Worm (Caenorhabditis elegans) whole organism, L3 larva: ENCODE measurements around the gene F49F1.9.

ENCODE experiments used
- ZK546.5 ChIP-seq: sonication (generic microtip); optimal IDR thresholded peaks from 2 replicates; lab custom pipeline; 2017; ENCODE audit warnings: missing biosample characterization, missing genetic modification characterization
- aly-2 ChIP-seq: fragments of 150-350 bp; optimal IDR thresholded peaks from 2 replicates; lab custom pipeline; 2014; ENCODE audit warnings: missing biosample characterization, missing genetic modification characterization
- ceh-16 ChIP-seq: sonication (generic microtip); optimal IDR thresholded peaks from 2 replicates; lab custom pipeline; 2017; ENCODE audit warnings: missing biosample characterization, missing genetic modification characterization
- ceh-28 ChIP-seq: fragments of 150-350 bp; optimal IDR thresholded peaks from 2 replicates; lab custom pipeline; 2014; ENCODE audit warnings: missing biosample characterization, missing genetic modification reagents, missing genetic modification characterization
- ceh-82 ChIP-seq: fragments of 150-350 bp; optimal IDR thresholded peaks from 2 replicates; lab custom pipeline; 2014; ENCODE audit warnings: missing biosample characterization, missing genetic modification characterization
- daf-12 ChIP-seq: fragments of 150-350 bp; optimal IDR thresholded peaks from 2 replicates; lab custom pipeline; 2014; ENCODE audit warnings: missing biosample characterization, missing genetic modification reagents, missing genetic modification characterization
- egl-27 ChIP-seq: sonication (generic microtip); optimal IDR thresholded peaks from 4 replicates; lab custom pipeline; 2017; ENCODE audit warnings: missing biosample characterization, missing genetic modification reagents, missing genetic modification characterization
- elt-1 ChIP-seq: fragments of 150-350 bp; optimal IDR thresholded peaks from 2 replicates; lab custom pipeline; 2014; ENCODE audit warnings: missing biosample characterization, missing genetic modification characterization
- elt-2 ChIP-seq: sonication (generic microtip); optimal IDR thresholded peaks from 2 replicates; lab custom pipeline; 2016; ENCODE audit warnings: missing genetic modification reagents, mild to moderate bottlenecking, missing genetic modification characterization, missing compliant biosample characterization
- eor-1 ChIP-seq, 2 experiments: fragments of 150-350 bp; optimal IDR thresholded peaks; 2 replicates each; lab custom pipeline; 2014 to 2018; ENCODE audit warnings: missing biosample characterization in 2 of 2, missing genetic modification characterization in 2 of 2
- fkh-2 ChIP-seq: fragments of 150-350 bp; optimal IDR thresholded peaks from 2 replicates; lab custom pipeline; 2014; ENCODE audit warnings: missing biosample characterization, missing genetic modification reagents, missing genetic modification characterization
- fos-1 ChIP-seq: fragments of 150-350 bp; optimal IDR thresholded peaks from 2 replicates; lab custom pipeline; 2014; ENCODE audit warnings: missing biosample characterization, missing genetic modification characterization
- hmg-11 ChIP-seq: sonication (generic microtip); optimal IDR thresholded peaks from 2 replicates; lab custom pipeline; 2016; ENCODE audit warnings: missing genetic modification characterization, missing compliant biosample characterization
- lin-15B ChIP-seq: fragments of 150-350 bp; optimal IDR thresholded peaks from 2 replicates; lab custom pipeline; 2014; ENCODE audit warnings: missing biosample characterization, missing genetic modification characterization
- lin-39 ChIP-seq: fragments of 150-350 bp; optimal IDR thresholded peaks from 2 replicates; lab custom pipeline; 2018; ENCODE audit warnings: missing biosample characterization, missing genetic modification reagents, missing genetic modification characterization
- mdl-1 ChIP-seq: fragments of 150-350 bp; optimal IDR thresholded peaks from 2 replicates; lab custom pipeline; 2014; ENCODE audit warnings: missing biosample characterization, missing genetic modification characterization
- mml-1 ChIP-seq: fragments of 150-350 bp; sonication (generic microtip); optimal IDR thresholded peaks from 3 replicates; lab custom pipeline; 2014; ENCODE audit warnings: missing biosample characterization, missing genetic modification characterization
- nfya-1 ChIP-seq: sonication (generic microtip); optimal IDR thresholded peaks from 2 replicates; lab custom pipeline; 2017; ENCODE audit warnings: missing genetic modification characterization, mild to moderate bottlenecking, missing compliant biosample characterization, antibody characterized with exemption, moderate library complexity; ENCODE audit not compliant: insufficient read depth
- nhr-23 ChIP-seq: fragments of 150-350 bp; optimal IDR thresholded peaks from 2 replicates; lab custom pipeline; 2014; ENCODE audit warnings: missing biosample characterization, missing genetic modification reagents, missing genetic modification characterization
- nhr-25 ChIP-seq: sonication (generic microtip); optimal IDR thresholded peaks from 2 replicates; lab custom pipeline; 2017; ENCODE audit warnings: missing biosample characterization, missing genetic modification characterization
- nhr-28 ChIP-seq: fragments of 150-350 bp; optimal IDR thresholded peaks from 2 replicates; lab custom pipeline; 2014; ENCODE audit warnings: missing biosample characterization, missing genetic modification characterization
- nhr-43 ChIP-seq: sonication (generic microtip); optimal IDR thresholded peaks from 2 replicates; lab custom pipeline; 2016; ENCODE audit warnings: mild to moderate bottlenecking, missing genetic modification characterization, missing compliant biosample characterization; ENCODE audit not compliant: poor library complexity, severe bottlenecking
- nhr-76 ChIP-seq: fragments of 150-350 bp; sonication (generic microtip); optimal IDR thresholded peaks from 5 replicates; lab custom pipeline; 2014; ENCODE audit warnings: missing biosample characterization, missing genetic modification characterization
- pha-4 ChIP-seq: fragments of 150-350 bp; optimal IDR thresholded peaks from 2 replicates; lab custom pipeline; 2014; ENCODE audit warnings: missing biosample characterization, missing genetic modification reagents, missing genetic modification characterization
- pqm-1 ChIP-seq: fragments of 150-350 bp; optimal IDR thresholded peaks from 2 replicates; lab custom pipeline; 2017; ENCODE audit warnings: missing biosample characterization, missing genetic modification characterization, inconsistent platforms
- sea-2 ChIP-seq: fragments of 150-350 bp; sonication (generic microtip); optimal IDR thresholded peaks from 4 replicates; lab custom pipeline; 2014; ENCODE audit warnings: missing biosample characterization, missing genetic modification reagents, missing genetic modification characterization
- skn-1 ChIP-seq: fragments of 150-350 bp; optimal IDR thresholded peaks from 2 replicates; lab custom pipeline; 2014; ENCODE audit warnings: missing biosample characterization, missing genetic modification characterization
- snpc-4 ChIP-seq: fragments of 150-350 bp; optimal IDR thresholded peaks from 2 replicates; lab custom pipeline; 2014; ENCODE audit warnings: missing biosample characterization, missing genetic modification characterization
- tbx-2 ChIP-seq: sonication (generic microtip); optimal IDR thresholded peaks from 2 replicates; lab custom pipeline; 2016; ENCODE audit warnings: mild to moderate bottlenecking, missing genetic modification characterization, missing compliant biosample characterization
- unc-62 ChIP-seq: fragments of 150-350 bp; sonication (generic microtip); optimal IDR thresholded peaks from 4 replicates; lab custom pipeline; 2014; ENCODE audit warnings: missing biosample characterization, missing genetic modification reagents, missing genetic modification characterization
- ztf-11 ChIP-seq: fragments of 150-350 bp; optimal IDR thresholded peaks from 2 replicates; lab custom pipeline; 2014; ENCODE audit warnings: missing biosample characterization, missing genetic modification characterization

The F49F1.9 gene

DNA sequence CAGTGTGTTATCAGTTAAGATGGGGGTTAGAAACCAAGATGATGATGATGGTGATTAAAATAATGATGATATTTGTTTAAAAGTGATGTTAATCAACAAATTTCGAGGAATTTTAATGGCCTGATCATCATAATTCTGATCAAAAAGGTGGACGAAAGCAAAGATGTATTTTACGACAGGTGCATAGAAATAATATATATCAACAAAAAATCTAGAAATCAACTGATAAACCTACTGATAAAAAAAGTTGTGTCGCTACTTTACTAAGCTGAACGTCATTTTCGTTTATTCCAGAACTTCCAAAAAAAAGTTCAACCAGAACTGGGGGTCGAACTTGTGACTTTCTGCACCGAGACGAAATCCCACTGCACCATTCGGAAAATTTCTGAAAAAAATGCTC, 14.3 kb downstream of the F49F1.9 start, which contains the start of gene mul-1:
Gene mul-1 (minus strand): TSS at position 84 of the 400 bp plus-strand sequence.
- peak; percentile 69 for TF ChIP-seq elt-2 (tag; lab: Kevin White, UChicago)
- TF ChIP-seq aly-2 = no peak
- TF ChIP-seq unc-62 = no peak
- no peak for TF ChIP-seq skn-1 (tag; lab: Kevin White, UChicago)
- no peak for TF ChIP-seq fos-1 (tag; lab: Kevin White, UChicago)

- TF ChIP-seq pha-4 (tag; lab: Kevin White, UChicago) (no peak), elt-2 (tag; lab: Kevin White, UChicago) (peak; percentile 77), pqm-1 (tag; lab: Kevin White, UChicago) (peak; percentile 31), ZK546.5 (no peak)
Observed at ce11 chrIV:4121055-4121454, 16.3 kb downstream of the F49F1.9 start.

DNA sequence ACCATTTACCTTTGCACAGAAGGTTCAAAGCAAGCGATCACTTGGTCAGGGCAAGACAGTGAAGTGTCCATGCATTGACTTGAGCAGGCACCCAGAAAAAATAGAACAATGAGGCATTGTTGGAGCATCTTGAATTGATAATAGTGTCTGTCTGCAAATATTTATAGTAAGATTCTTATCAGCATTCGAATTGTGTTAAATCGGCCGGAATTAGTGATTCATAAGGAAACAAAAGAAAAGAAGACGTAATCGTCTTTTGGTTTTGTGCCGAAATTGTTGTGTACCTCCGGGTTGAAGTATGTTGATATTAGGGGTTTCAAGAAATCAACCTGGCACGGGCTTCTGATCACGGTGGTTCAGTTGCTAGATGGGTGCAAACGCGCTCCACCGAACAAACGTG, 17.1 kb downstream of the F49F1.9 start, which contains the start of gene F49F1.5:
Gene F49F1.5 (minus strand): TSS at position 153 of the 400 bp plus-strand sequence.
- TF ChIP-seq unc-62 = no peak
- peak; percentile 63 for TF ChIP-seq elt-2 (tag; lab: Kevin White, UChicago)

- no peak for TF ChIP-seq lin-39
- peak; percentile 65 for TF ChIP-seq elt-2 (tag; lab: Kevin White, UChicago)
- no peak for TF ChIP-seq nhr-76 (tag; lab: Kevin White, UChicago)
Observed at ce11 chrIV:4117432-4117831, 19.9 kb downstream of the F49F1.9 start, which contains the start of gene drd-50. Gene drd-50 (plus strand): TSS chrIV:4117732.

- TF ChIP-seq lin-15B (tag; lab: Kevin White, UChicago) (no peak), sea-2 (GFP tag; lab: Kevin White, UChicago) (no peak), fos-1 (tag; lab: Kevin White, UChicago) (no peak), nhr-28 (no peak), pqm-1 (tag; lab: Kevin White, UChicago) (no peak), nhr-76 (tag; lab: Kevin White, UChicago) (no peak), hmg-11 (tag; lab: Kevin White, UChicago) (no peak), daf-12 (no peak), ceh-16 (no peak), unc-62 (no peak), eor-1 (tag; optimal IDR thresholded peaks at IDR 0.05; lab: Kevin White, UChicago) (no peak), nfya-1 (tag; lab: Kevin White, UChicago) (no peak), ceh-82 (tag; lab: Kevin White, UChicago) (no peak)
Observed at ce11 chrIV:4115634-4116033, 21.7 kb downstream of the F49F1.9 start, which contains the start of the genes F49F1.4 and F49F1.2. Gene F49F1.4 (minus strand): TSS chrIV:4115734. Gene F49F1.2 (plus strand): TSS chrIV:4115943.

DNA sequence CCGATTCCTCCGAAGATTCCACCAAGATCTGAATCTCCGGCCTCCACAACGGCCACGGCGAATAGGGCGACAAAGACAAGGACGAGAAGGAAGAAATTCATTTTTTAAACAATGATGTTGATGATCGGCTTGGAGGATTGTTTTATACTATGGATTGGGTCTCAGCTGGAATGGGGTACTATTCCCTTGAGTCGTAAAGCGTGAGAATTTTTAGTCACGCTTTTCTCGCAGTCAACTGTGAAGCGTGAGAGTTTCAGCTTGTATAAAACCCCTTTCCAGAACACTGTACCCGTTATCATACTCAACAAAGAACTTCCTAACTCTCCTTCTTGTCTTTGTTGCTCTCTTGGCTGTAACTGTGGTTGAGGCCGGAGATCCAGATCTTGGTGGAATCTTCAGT, 22.8 kb downstream of the F49F1.9 start, which contains the start of gene F49F1.15:
Gene F49F1.15 (minus strand): TSS at position 101 of the 400 bp plus-strand sequence.
- TF ChIP-seq lin-15B (tag; lab: Kevin White, UChicago) = no peak
- TF ChIP-seq elt-2 (tag; lab: Kevin White, UChicago) = no peak
- no peak for TF ChIP-seq ceh-28 (tag; lab: Kevin White, UChicago)
- no peak for TF ChIP-seq ceh-82 (tag; lab: Kevin White, UChicago)
- TF ChIP-seq snpc-4 = no peak
- no peak for TF ChIP-seq mml-1 (tag; lab: Kevin White, UChicago)
- TF ChIP-seq fkh-2 (tag; lab: Kevin White, UChicago) = no peak
- TF ChIP-seq pqm-1 (tag; lab: Kevin White, UChicago) = no peak
- TF ChIP-seq tbx-2 (tag; lab: Kevin White, UChicago) = no peak
- no peak for TF ChIP-seq skn-1 (tag; lab: Kevin White, UChicago)
- TF ChIP-seq daf-12 = no peak
- TF ChIP-seq sea-2 (GFP tag; lab: Kevin White, UChicago) = no peak
- TF ChIP-seq hmg-11 (tag; lab: Kevin White, UChicago) = no peak
- TF ChIP-seq unc-62 = no peak
- no peak for TF ChIP-seq egl-27 (tag; lab: Kevin White, UChicago)
- no peak for TF ChIP-seq mdl-1 (tag; lab: Kevin White, UChicago)

DNA sequence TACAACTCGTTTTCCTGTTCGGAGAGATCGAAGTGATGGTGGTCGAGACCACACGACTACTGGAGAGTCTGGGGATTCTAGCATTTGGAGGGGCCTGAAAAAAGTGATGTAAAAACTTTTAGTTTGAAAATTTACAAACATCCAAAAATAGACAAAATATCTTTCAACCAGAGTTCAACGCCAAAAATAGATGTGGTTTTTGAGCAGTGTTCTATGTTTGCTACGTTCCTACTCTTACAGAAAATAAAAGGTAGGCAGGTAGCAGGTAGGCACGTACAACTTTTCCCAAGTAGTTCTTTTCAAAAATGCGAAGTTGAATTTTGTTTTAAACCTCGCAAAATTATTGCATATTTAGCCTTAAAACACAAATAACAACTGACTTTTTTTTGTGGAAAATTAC, 25.0 kb downstream of the F49F1.9 start, which contains the start of gene F49F1.14:
Gene F49F1.14 (minus strand): TSS at position 101 of the 400 bp plus-strand sequence.
- no peak for TF ChIP-seq nhr-23 (tag; lab: Kevin White, UChicago)
- TF ChIP-seq unc-62 = no peak
- TF ChIP-seq ztf-11 = no peak
- TF ChIP-seq nhr-43 = no peak
- no peak for TF ChIP-seq nhr-25 (tag; lab: Kevin White, UChicago)
- no peak for TF ChIP-seq eor-1 (tag; optimal IDR thresholded peaks at IDR 0.05; lab: Kevin White, UChicago)
- no peak for TF ChIP-seq elt-1 (tag; lab: Kevin White, UChicago)
- TF ChIP-seq, all 47 proteins: peak for 0
